Fruit fly (Drosophila melanogaster) whole organism, adult: Measurements from ENCODE around the gene CG6738.

ENCODE experiments used
- CG11617 ChIP-seq: fragments of 200-800 bp; sonication (Bioruptor generic); optimal IDR thresholded peaks from 2 replicates; lab custom pipeline; 2017; ENCODE audit warnings: mild to moderate bottlenecking, missing biosample characterization, missing genetic modification reagents, missing genetic modification characterization
- CG12768 ChIP-seq: fragments of 200-800 bp; sonication (Bioruptor generic); optimal IDR thresholded peaks from 2 replicates; lab custom pipeline; 2017; ENCODE audit warnings: missing biosample characterization, missing genetic modification characterization, mild to moderate bottlenecking, moderate library complexity, missing genetic modification reagents
- CG14711 ChIP-seq: fragments of 200-800 bp; sonication (Bioruptor generic); optimal IDR thresholded peaks from 2 replicates; lab custom pipeline; 2018; ENCODE audit warnings: missing biosample characterization, mild to moderate bottlenecking, missing genetic modification characterization, moderate library complexity
- CG1620 ChIP-seq: fragments of 200-800 bp; sonication (Bioruptor generic); optimal IDR thresholded peaks from 2 replicates; lab custom pipeline; 2016; ENCODE audit warnings: missing biosample characterization, missing genetic modification characterization
- CG33017 ChIP-seq: fragments of 200-800 bp; sonication (Bioruptor generic); optimal IDR thresholded peaks from 2 replicates; lab custom pipeline; 2018; ENCODE audit warnings: missing biosample characterization, mild to moderate bottlenecking, missing genetic modification characterization, moderate library complexity
- CG5204 ChIP-seq: fragments of 200-800 bp; sonication (Bioruptor generic); optimal IDR thresholded peaks from 2 replicates; lab custom pipeline; 2016; ENCODE audit warnings: missing biosample characterization, missing genetic modification characterization
- CG7045 ChIP-seq: fragments of 200-800 bp; sonication (Bioruptor generic); optimal IDR thresholded peaks from 2 replicates; lab custom pipeline; 2017; ENCODE audit warnings: missing biosample characterization, mild to moderate bottlenecking, missing genetic modification characterization
- CG7101 ChIP-seq: fragments of 200-800 bp; sonication (Bioruptor generic); optimal IDR thresholded peaks from 2 replicates; lab custom pipeline; 2018; ENCODE audit warnings: missing biosample characterization, mild to moderate bottlenecking, missing genetic modification characterization, moderate library complexity
- Clk ChIP-seq: fragments of 200-800 bp; sonication (Bioruptor generic); optimal IDR thresholded peaks from 2 replicates; lab custom pipeline; 2017; ENCODE audit warnings: missing biosample characterization, missing genetic modification characterization
- Crg-1 ChIP-seq: fragments of 200-800 bp; sonication (Bioruptor generic); optimal IDR thresholded peaks from 2 replicates; lab custom pipeline; 2016; ENCODE audit warnings: missing biosample characterization, missing genetic modification characterization
- Hr96 ChIP-seq: fragments of 200-800 bp; sonication (Bioruptor generic); optimal IDR thresholded peaks from 2 replicates; lab custom pipeline; 2016; ENCODE audit warnings: missing biosample characterization, missing genetic modification characterization
- Mnt ChIP-seq: fragments of 200-800 bp; sonication (Bioruptor generic); optimal IDR thresholded peaks from 2 replicates; lab custom pipeline; 2016; ENCODE audit warnings: missing biosample characterization, mild to moderate bottlenecking, missing genetic modification characterization
- bab1 ChIP-seq: fragments of 200-800 bp; sonication (Bioruptor generic); optimal IDR thresholded peaks from 3 replicates; lab custom pipeline; 2019; ENCODE audit warnings: missing biosample characterization, mild to moderate bottlenecking, missing genetic modification characterization, moderate library complexity
- cic ChIP-seq: fragments of 200-800 bp; sonication (Bioruptor generic); optimal IDR thresholded peaks from 2 replicates; lab custom pipeline; 2017; ENCODE audit warnings: missing biosample characterization, mild to moderate bottlenecking, missing genetic modification characterization, moderate library complexity
- cnc ChIP-seq, 2 experiments: fragments of >200 bp; optimal IDR thresholded peaks; 2 replicates each; lab custom pipeline; 2017
- kay ChIP-seq: fragments of 200-800 bp; sonication (Bioruptor generic); peaks from one replicate; lab custom pipeline; 2016; ENCODE audit warnings: missing biosample characterization, missing genetic modification characterization, borderline replicate concordance
- ovo ChIP-seq: fragments of 200-800 bp; sonication (Bioruptor generic); optimal IDR thresholded peaks from 2 replicates; lab custom pipeline; 2016; ENCODE audit warnings: missing biosample characterization, missing genetic modification characterization
- pad ChIP-seq: fragments of 200-800 bp; sonication (Bioruptor generic); optimal IDR thresholded peaks from 3 replicates; lab custom pipeline; 2017; ENCODE audit warnings: missing biosample characterization, missing genetic modification characterization, mild to moderate bottlenecking, moderate library complexity, missing genetic modification reagents
- tj ChIP-seq: fragments of 200-800 bp; sonication (Bioruptor generic); optimal IDR thresholded peaks from 3 replicates; lab custom pipeline; 2017; ENCODE audit warnings: missing biosample characterization, mild to moderate bottlenecking, missing genetic modification characterization, moderate library complexity
- toe ChIP-seq: fragments of 200-800 bp; sonication (Bioruptor generic); optimal IDR thresholded peaks from 2 replicates; lab custom pipeline; 2016; ENCODE audit warnings: missing biosample characterization, missing genetic modification characterization

The CG6738 gene

DNA sequence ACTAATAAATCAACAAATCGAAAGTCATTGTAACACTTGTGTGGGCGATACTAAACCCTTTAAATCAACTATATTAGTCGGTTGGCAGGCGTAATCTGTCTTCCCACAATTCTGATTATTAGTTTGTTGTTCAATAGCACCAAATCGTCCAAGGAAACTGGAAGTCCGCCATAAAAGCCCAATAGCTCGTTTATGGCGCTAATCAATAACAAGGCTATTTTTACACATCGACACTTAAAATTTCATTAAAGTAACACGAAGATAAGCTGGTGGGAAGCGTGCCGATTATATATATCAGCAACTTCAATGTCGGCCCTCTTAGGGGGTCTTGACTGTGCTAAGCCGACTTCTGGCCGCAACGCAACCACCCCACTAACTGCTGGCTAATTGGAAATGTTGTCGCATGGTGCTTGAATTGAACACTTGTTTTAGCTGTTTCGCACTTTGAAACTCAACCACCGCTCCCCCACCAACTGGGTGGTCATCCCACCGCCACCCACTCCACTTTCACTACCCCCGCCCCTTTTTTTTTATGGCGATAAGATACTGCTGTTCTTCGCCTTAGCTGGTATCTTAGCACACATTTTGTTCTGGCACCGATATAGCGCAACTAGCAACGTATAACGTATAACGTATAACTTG, 39.8 kb downstream of the CG6738 start:
- TF ChIP-seq cnc (optimal IDR thresholded peaks at IDR 0.05; lab: Kevin White, UChicago) (no peak), cic (GFP tag; lab: Kevin White, UChicago) (peak; percentile 71), CG12768 (GFP tag; lab: Kevin White, UChicago) (peak; percentile 69)

DNA sequence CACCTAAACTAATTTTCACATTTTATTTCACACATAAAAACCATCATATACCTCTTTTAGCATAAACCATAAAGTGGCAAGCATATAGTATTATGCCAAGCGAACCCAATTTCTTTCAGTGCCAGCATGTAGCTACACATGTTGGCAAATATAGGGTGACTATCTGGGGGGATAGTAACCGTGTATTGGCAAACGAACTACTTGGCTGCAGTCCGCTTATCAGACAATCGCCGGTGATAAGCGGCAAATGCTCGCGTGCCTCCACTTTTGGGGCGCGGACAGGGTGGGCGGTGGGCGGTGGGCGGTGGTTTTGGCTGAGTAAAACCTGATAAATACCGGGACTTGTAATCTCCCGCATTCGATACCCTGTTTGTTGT, 40.3 kb downstream of the CG6738 start:
- TF ChIP-seq Crg-1 (GFP tag; lab: Kevin White, UChicago) (no peak), ovo (no peak), CG33017 (tag; lab: Kevin White, UChicago) (no peak), CG1620 (GFP tag; lab: Kevin White, UChicago) (no peak), Clk (GFP tag; lab: Kevin White, UChicago) (peak; percentile 15), Hr96 (GFP tag; lab: Kevin White, UChicago) (peak; percentile 1), kay (no peak), CG12768 (GFP tag; lab: Kevin White, UChicago) (peak; percentile 41), pad (peak; percentile 5), toe (GFP tag; lab: Kevin White, UChicago) (peak; percentile 14), Mnt (peak; percentile 28), CG14711 (tag; lab: Kevin White, UChicago) (no peak), CG7045 (GFP tag; lab: Kevin White, UChicago) (peak; percentile 37), CG5204 (no peak), CG11617 (peak; percentile 53), tj (GFP tag; lab: Kevin White, UChicago) (no peak), CG7101 (tag; lab: Kevin White, UChicago) (peak; percentile 11), cic (GFP tag; lab: Kevin White, UChicago) (no peak), cnc (optimal IDR thresholded peaks at IDR 0.05; lab: Kevin White, UChicago) (no peak), bab1 (no peak)

DNA sequence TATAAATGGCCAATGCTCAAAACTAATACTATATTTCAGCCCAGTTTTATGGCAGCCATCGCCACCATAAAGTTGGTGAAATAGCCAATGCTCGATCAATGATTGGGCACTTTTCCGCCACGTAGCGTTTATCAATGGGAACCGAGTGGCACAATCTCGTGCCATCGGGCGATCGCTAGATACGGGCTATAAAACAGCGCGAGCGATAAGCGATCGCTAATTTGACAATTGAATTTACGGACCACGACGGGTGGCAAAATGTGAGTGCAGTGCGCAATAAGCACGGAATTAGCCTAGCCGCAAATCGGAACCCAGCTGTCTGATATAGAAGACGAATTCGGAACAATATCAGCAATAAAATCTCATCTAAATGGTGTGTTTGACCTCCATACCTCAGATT, 40.9 kb downstream of the CG6738 start:
- TF ChIP-seq cnc (optimal IDR thresholded peaks at IDR 0.05; lab: Kevin White, UChicago), result peak; percentile 11 to 52
- TF ChIP-seq ovo, result no peak
- TF ChIP-seq CG11617, result no peak
- TF ChIP-seq CG12768 (GFP tag; lab: Kevin White, UChicago), result no peak
- no peak for TF ChIP-seq kay

DNA sequence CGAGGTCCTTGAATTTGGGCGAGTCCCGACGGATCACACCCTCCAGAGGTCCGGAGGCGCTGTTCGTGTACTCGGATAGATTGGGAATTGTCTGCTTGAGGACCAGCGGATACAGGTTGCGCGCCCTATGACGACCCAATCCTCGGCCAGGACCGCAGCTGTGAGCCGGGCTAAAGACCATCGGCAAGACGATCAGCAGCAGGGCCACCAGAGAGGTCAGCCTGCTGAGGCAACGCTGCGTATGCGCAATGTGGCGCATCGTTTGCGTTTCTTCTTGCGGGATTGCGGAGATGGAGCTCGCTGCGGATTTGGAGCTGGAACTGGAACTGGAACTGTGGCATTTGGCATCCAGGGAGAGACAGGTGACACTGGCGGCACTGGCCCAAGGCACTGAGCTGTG, 41.8 kb downstream of the CG6738 start:
- TF ChIP-seq Mnt, result no peak
- TF ChIP-seq CG7045 (GFP tag; lab: Kevin White, UChicago), result no peak
- TF ChIP-seq bab1, result no peak
- TF ChIP-seq Hr96 (GFP tag; lab: Kevin White, UChicago), result no peak
- TF ChIP-seq kay, result no peak
- TF ChIP-seq Clk (GFP tag; lab: Kevin White, UChicago), result no peak
- no peak for TF ChIP-seq CG33017 (tag; lab: Kevin White, UChicago)
- no peak for TF ChIP-seq CG11617
- no peak for TF ChIP-seq ovo
- no peak for TF ChIP-seq CG1620 (GFP tag; lab: Kevin White, UChicago)
- TF ChIP-seq CG14711 (tag; lab: Kevin White, UChicago), result no peak
- TF ChIP-seq CG7101 (tag; lab: Kevin White, UChicago), result no peak
- TF ChIP-seq cic (GFP tag; lab: Kevin White, UChicago), result no peak

DNA sequence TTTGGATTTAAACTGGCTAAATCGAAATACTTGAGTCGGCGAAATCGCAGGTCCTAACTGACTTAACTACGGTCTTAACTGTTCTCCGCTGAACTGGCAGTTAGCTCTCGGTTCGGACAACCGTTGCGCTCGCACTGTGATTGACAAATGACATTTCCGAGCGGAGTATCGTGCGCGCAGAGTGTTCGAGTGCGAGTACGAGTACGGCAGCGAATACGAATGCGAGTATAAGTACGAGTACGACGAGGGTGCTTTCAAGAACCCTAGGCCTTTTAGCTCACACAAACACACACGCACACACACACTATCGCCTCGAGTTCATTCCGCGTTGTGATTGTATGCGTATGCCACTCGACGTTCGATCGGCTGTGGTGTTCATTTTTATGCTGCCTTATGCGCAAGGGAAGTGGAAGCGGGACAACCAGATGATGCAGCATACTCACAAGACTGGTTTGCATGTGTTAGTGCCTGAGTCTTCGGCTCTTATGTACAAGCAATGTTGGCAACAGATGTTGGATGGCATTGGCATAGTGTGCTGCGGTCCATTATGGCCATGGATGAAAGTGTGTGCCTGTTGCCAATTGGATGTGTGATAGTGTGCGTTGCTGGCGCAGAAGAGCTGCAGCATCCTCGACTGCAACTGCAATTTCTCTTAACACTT, 42.5 kb downstream of the CG6738 start, which contains the start of gene hh:
Gene hh (minus strand): TSS at position 229 of the 661 bp plus-strand sequence.
- TF ChIP-seq Clk (GFP tag; lab: Kevin White, UChicago) (no peak), cnc (optimal IDR thresholded peaks at IDR 0.05; lab: Kevin White, UChicago) (no peak), CG7101 (tag; lab: Kevin White, UChicago) (no peak), CG1620 (GFP tag; lab: Kevin White, UChicago) (no peak), CG33017 (tag; lab: Kevin White, UChicago) (no peak), tj (GFP tag; lab: Kevin White, UChicago) (no peak), CG14711 (tag; lab: Kevin White, UChicago) (no peak), Hr96 (GFP tag; lab: Kevin White, UChicago) (no peak), kay (no peak)

DNA sequence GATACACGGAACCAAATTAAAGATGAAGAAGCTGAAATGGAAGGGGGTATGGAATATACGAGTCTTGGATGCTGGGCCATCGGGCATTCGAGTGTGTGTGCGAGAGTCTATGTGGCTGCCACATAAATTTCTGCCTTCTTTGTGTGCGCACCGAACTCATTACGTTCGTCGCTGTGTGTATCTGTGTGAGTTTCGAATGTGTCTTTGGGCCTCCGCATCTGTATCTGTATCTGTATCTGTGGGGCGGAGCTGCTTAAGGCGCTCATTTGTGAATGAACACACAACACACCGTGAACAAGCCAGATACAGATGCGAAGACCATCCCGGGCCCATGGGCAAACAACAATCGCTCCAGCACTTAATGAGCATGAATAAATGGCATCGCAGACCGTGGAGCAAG, 44.1 kb downstream of the CG6738 start:
- TF ChIP-seq CG12768 (GFP tag; lab: Kevin White, UChicago) (no peak), cic (GFP tag; lab: Kevin White, UChicago) (no peak), CG7101 (tag; lab: Kevin White, UChicago) (no peak), CG7045 (GFP tag; lab: Kevin White, UChicago) (no peak), Crg-1 (GFP tag; lab: Kevin White, UChicago) (no peak), tj (GFP tag; lab: Kevin White, UChicago) (no peak), bab1 (no peak), kay (no peak), Mnt (no peak), cnc (optimal IDR thresholded peaks at IDR 0.05; lab: Kevin White, UChicago) (no peak), CG1620 (GFP tag; lab: Kevin White, UChicago) (no peak), ovo (no peak), toe (GFP tag; lab: Kevin White, UChicago) (no peak), CG33017 (tag; lab: Kevin White, UChicago) (no peak), CG5204 (no peak), Hr96 (GFP tag; lab: Kevin White, UChicago) (no peak), CG11617 (no peak), CG14711 (tag; lab: Kevin White, UChicago) (no peak), Clk (GFP tag; lab: Kevin White, UChicago) (no peak)
